Worm (Caenorhabditis elegans) whole organism, L3 larva: ENCODE data around the gene T19D12.5.

Experiments
- R02D3.7 ChIP-seq: fragments of 150-350 bp; optimal IDR thresholded peaks from 2 replicates; lab custom pipeline; 2014; ENCODE audit warnings: missing biosample characterization, missing genetic modification characterization
- ZK546.5 ChIP-seq: sonication (generic microtip); optimal IDR thresholded peaks from 2 replicates; lab custom pipeline; 2017; ENCODE audit warnings: missing biosample characterization, missing genetic modification characterization
- aly-2 ChIP-seq: fragments of 150-350 bp; optimal IDR thresholded peaks from 2 replicates; lab custom pipeline; 2014; ENCODE audit warnings: missing biosample characterization, missing genetic modification characterization
- ama-1 ChIP-seq: fragments of 150-350 bp; optimal IDR thresholded peaks from 2 replicates; lab custom pipeline; 2018
- ceh-16 ChIP-seq: sonication (generic microtip); optimal IDR thresholded peaks from 2 replicates; lab custom pipeline; 2017; ENCODE audit warnings: missing biosample characterization, missing genetic modification characterization
- ceh-28 ChIP-seq: fragments of 150-350 bp; optimal IDR thresholded peaks from 2 replicates; lab custom pipeline; 2014; ENCODE audit warnings: missing biosample characterization, missing genetic modification reagents, missing genetic modification characterization
- ceh-82 ChIP-seq: fragments of 150-350 bp; optimal IDR thresholded peaks from 2 replicates; lab custom pipeline; 2014; ENCODE audit warnings: missing biosample characterization, missing genetic modification characterization
- ceh-9 ChIP-seq: sonication (generic microtip); optimal IDR thresholded peaks from 2 replicates; lab custom pipeline; 2018; ENCODE audit warnings: missing biosample characterization, missing genetic modification characterization
- daf-12 ChIP-seq: fragments of 150-350 bp; optimal IDR thresholded peaks from 2 replicates; lab custom pipeline; 2014; ENCODE audit warnings: missing biosample characterization, missing genetic modification reagents, missing genetic modification characterization
- egl-27 ChIP-seq: sonication (generic microtip); optimal IDR thresholded peaks from 4 replicates; lab custom pipeline; 2017; ENCODE audit warnings: missing biosample characterization, missing genetic modification reagents, missing genetic modification characterization
- egl-5 ChIP-seq: fragments of 150-350 bp; optimal IDR thresholded peaks from 2 replicates; lab custom pipeline; 2017; ENCODE audit warnings: missing biosample characterization, missing genetic modification reagents, missing genetic modification characterization, inconsistent platforms
- elt-1 ChIP-seq: fragments of 150-350 bp; optimal IDR thresholded peaks from 2 replicates; lab custom pipeline; 2014; ENCODE audit warnings: missing biosample characterization, missing genetic modification characterization
- elt-2 ChIP-seq: sonication (generic microtip); optimal IDR thresholded peaks from 2 replicates; lab custom pipeline; 2016; ENCODE audit warnings: missing genetic modification reagents, mild to moderate bottlenecking, missing genetic modification characterization, missing compliant biosample characterization
- elt-3 ChIP-seq, 3 experiments: fragments of 150-350 bp in 1 of 3; sonication (generic microtip) in 2 of 3; optimal IDR thresholded peaks; 2 replicates in 2 of 3; 4 replicates in 1 of 3; lab custom pipeline; 2014 to 2017; ENCODE audit warnings: missing biosample characterization in 3 of 3, missing genetic modification characterization in 3 of 3
- eor-1 ChIP-seq, 2 experiments: fragments of 150-350 bp; optimal IDR thresholded peaks; 2 replicates each; lab custom pipeline; 2014 to 2018; ENCODE audit warnings: missing biosample characterization in 2 of 2, missing genetic modification characterization in 2 of 2
- fkh-10 ChIP-seq: sonication (generic microtip); optimal IDR thresholded peaks from 2 replicates; lab custom pipeline; 2017; ENCODE audit warnings: missing biosample characterization, missing genetic modification reagents, missing genetic modification characterization
- fkh-2 ChIP-seq: fragments of 150-350 bp; optimal IDR thresholded peaks from 2 replicates; lab custom pipeline; 2014; ENCODE audit warnings: missing biosample characterization, missing genetic modification reagents, missing genetic modification characterization
- fos-1 ChIP-seq: fragments of 150-350 bp; optimal IDR thresholded peaks from 2 replicates; lab custom pipeline; 2014; ENCODE audit warnings: missing biosample characterization, missing genetic modification characterization
- hmg-11 ChIP-seq: sonication (generic microtip); optimal IDR thresholded peaks from 2 replicates; lab custom pipeline; 2016; ENCODE audit warnings: missing genetic modification characterization, missing compliant biosample characterization
- jun-1 ChIP-seq: fragments of 150-350 bp; optimal IDR thresholded peaks from 2 replicates; lab custom pipeline; 2014; ENCODE audit warnings: missing biosample characterization, missing genetic modification reagents, missing genetic modification characterization
- lin-15B ChIP-seq: fragments of 150-350 bp; optimal IDR thresholded peaks from 2 replicates; lab custom pipeline; 2014; ENCODE audit warnings: missing biosample characterization, missing genetic modification characterization
- lin-39 ChIP-seq: fragments of 150-350 bp; optimal IDR thresholded peaks from 2 replicates; lab custom pipeline; 2018; ENCODE audit warnings: missing biosample characterization, missing genetic modification reagents, missing genetic modification characterization
- lsy-12 ChIP-seq: sonication (generic microtip); optimal IDR thresholded peaks from 2 replicates; lab custom pipeline; 2016; ENCODE audit warnings: mild to moderate bottlenecking, missing genetic modification characterization, missing compliant biosample characterization
- mdl-1 ChIP-seq: fragments of 150-350 bp; optimal IDR thresholded peaks from 2 replicates; lab custom pipeline; 2014; ENCODE audit warnings: missing biosample characterization, missing genetic modification characterization
- mml-1 ChIP-seq: fragments of 150-350 bp; sonication (generic microtip); optimal IDR thresholded peaks from 3 replicates; lab custom pipeline; 2014; ENCODE audit warnings: missing biosample characterization, missing genetic modification characterization
- nfya-1 ChIP-seq: sonication (generic microtip); optimal IDR thresholded peaks from 2 replicates; lab custom pipeline; 2017; ENCODE audit warnings: missing genetic modification characterization, mild to moderate bottlenecking, missing compliant biosample characterization, antibody characterized with exemption, moderate library complexity; ENCODE audit not compliant: insufficient read depth
- nhr-11 ChIP-seq: fragments of 150-350 bp; optimal IDR thresholded peaks from 2 replicates; lab custom pipeline; 2014; ENCODE audit warnings: missing biosample characterization, missing genetic modification characterization
- nhr-12 ChIP-seq: fragments of 150-350 bp; optimal IDR thresholded peaks from 2 replicates; lab custom pipeline; 2014; ENCODE audit warnings: missing biosample characterization, missing genetic modification characterization
- nhr-23 ChIP-seq: fragments of 150-350 bp; optimal IDR thresholded peaks from 2 replicates; lab custom pipeline; 2014; ENCODE audit warnings: missing biosample characterization, missing genetic modification reagents, missing genetic modification characterization
- nhr-237 ChIP-seq: fragments of 150-350 bp; optimal IDR thresholded peaks from 2 replicates; lab custom pipeline; 2014; ENCODE audit warnings: missing biosample characterization, missing genetic modification characterization
- nhr-25 ChIP-seq: sonication (generic microtip); optimal IDR thresholded peaks from 2 replicates; lab custom pipeline; 2017; ENCODE audit warnings: missing biosample characterization, missing genetic modification characterization
- nhr-28 ChIP-seq: fragments of 150-350 bp; optimal IDR thresholded peaks from 2 replicates; lab custom pipeline; 2014; ENCODE audit warnings: missing biosample characterization, missing genetic modification characterization
- nhr-43 ChIP-seq: sonication (generic microtip); optimal IDR thresholded peaks from 2 replicates; lab custom pipeline; 2016; ENCODE audit warnings: mild to moderate bottlenecking, missing genetic modification characterization, missing compliant biosample characterization; ENCODE audit not compliant: poor library complexity, severe bottlenecking
- nhr-67 ChIP-seq: fragments of 150-350 bp; optimal IDR thresholded peaks from 2 replicates; lab custom pipeline; 2014; ENCODE audit warnings: missing biosample characterization, missing genetic modification characterization
- nhr-76 ChIP-seq: fragments of 150-350 bp; sonication (generic microtip); optimal IDR thresholded peaks from 5 replicates; lab custom pipeline; 2014; ENCODE audit warnings: missing biosample characterization, missing genetic modification characterization
- nhr-77 ChIP-seq: fragments of 150-350 bp; optimal IDR thresholded peaks from 2 replicates; lab custom pipeline; 2014; ENCODE audit warnings: missing biosample characterization, missing genetic modification characterization
- pha-4 ChIP-seq: fragments of 150-350 bp; optimal IDR thresholded peaks from 2 replicates; lab custom pipeline; 2014; ENCODE audit warnings: missing biosample characterization, missing genetic modification reagents, missing genetic modification characterization
- pqm-1 ChIP-seq: fragments of 150-350 bp; optimal IDR thresholded peaks from 2 replicates; lab custom pipeline; 2017; ENCODE audit warnings: missing biosample characterization, missing genetic modification characterization, inconsistent platforms
- sea-2 ChIP-seq: fragments of 150-350 bp; sonication (generic microtip); optimal IDR thresholded peaks from 4 replicates; lab custom pipeline; 2014; ENCODE audit warnings: missing biosample characterization, missing genetic modification reagents, missing genetic modification characterization
- skn-1 ChIP-seq: fragments of 150-350 bp; optimal IDR thresholded peaks from 2 replicates; lab custom pipeline; 2014; ENCODE audit warnings: missing biosample characterization, missing genetic modification characterization
- snpc-4 ChIP-seq: fragments of 150-350 bp; optimal IDR thresholded peaks from 2 replicates; lab custom pipeline; 2014; ENCODE audit warnings: missing biosample characterization, missing genetic modification characterization
- tbx-2 ChIP-seq: sonication (generic microtip); optimal IDR thresholded peaks from 2 replicates; lab custom pipeline; 2016; ENCODE audit warnings: mild to moderate bottlenecking, missing genetic modification characterization, missing compliant biosample characterization
- unc-39 ChIP-seq: sonication (generic microtip); optimal IDR thresholded peaks from 4 replicates; lab custom pipeline; 2017; ENCODE audit warnings: missing biosample characterization, missing genetic modification characterization
- unc-62 ChIP-seq: fragments of 150-350 bp; sonication (generic microtip); optimal IDR thresholded peaks from 4 replicates; lab custom pipeline; 2014; ENCODE audit warnings: missing biosample characterization, missing genetic modification reagents, missing genetic modification characterization
- zag-1 ChIP-seq: fragments of 150-350 bp; optimal IDR thresholded peaks from 2 replicates; lab custom pipeline; 2014; ENCODE audit warnings: missing biosample characterization, missing genetic modification characterization
- ztf-11 ChIP-seq: fragments of 150-350 bp; optimal IDR thresholded peaks from 2 replicates; lab custom pipeline; 2014; ENCODE audit warnings: missing biosample characterization, missing genetic modification characterization
- ztf-4 ChIP-seq: fragments of 150-350 bp; optimal IDR thresholded peaks from 2 replicates; lab custom pipeline; 2014; ENCODE audit warnings: missing biosample characterization, missing genetic modification characterization

The T19D12.5 gene

ce11 chrII:6588605-6589292 is 47.3 kb downstream of the T19D12.5 start, which contains the start of gene icd-1:
TSS of gene icd-1 (minus strand) at chrII:6588655.
- TF ChIP-seq ceh-9 (tag; lab: Kevin White, UChicago) (no peak), ceh-82 (peak; percentile 91), egl-27 (tag; lab: Kevin White, UChicago) (peak; percentile 86), nhr-12 (no peak), mml-1 (tag; lab: Kevin White, UChicago) (no peak), ama-1 (peak; percentile 71), pqm-1 (tag; lab: Kevin White, UChicago) (peak; percentile 66), zag-1 (tag; lab: Kevin White, UChicago) (peak; percentile 71), unc-62 (GFP tag; lab: Kevin White, UChicago) (peak; percentile 87), ztf-4 (tag; lab: Kevin White, UChicago) (peak; percentile 83), egl-5 (tag; lab: Kevin White, UChicago) (peak; percentile 93), eor-1 (tag; optimal IDR thresholded peaks at IDR 0.05; lab: Kevin White, UChicago) (peak in 1 of 2 experiments; percentile 75), ceh-16 (tag; lab: Kevin White, UChicago) (peak; percentile 26), fos-1 (tag; lab: Kevin White, UChicago) (peak; percentile 87), daf-12 (tag; lab: Kevin White, UChicago) (no peak), nfya-1 (tag; lab: Kevin White, UChicago) (peak; percentile 94), sea-2 (GFP tag; lab: Kevin White, UChicago) (peak; percentile 63), lin-39 (tag; lab: Kevin White, UChicago) (peak; percentile 85), tbx-2 (tag; lab: Kevin White, UChicago) (peak; percentile 91), skn-1 (tag; lab: Kevin White, UChicago) (peak; percentile 68), nhr-23 (peak; percentile 97), ceh-28 (peak; percentile 93), nhr-25 (tag; lab: Kevin White, UChicago) (peak; percentile 94), fkh-2 (tag; lab: Kevin White, UChicago) (no peak), elt-3 (tag; optimal IDR thresholded peaks at IDR 0.05; lab: Kevin White, UChicago) (no peak), lin-15B (tag; lab: Kevin White, UChicago) (peak; percentile 91), elt-1 (peak; percentile 58), nhr-76 (tag; lab: Kevin White, UChicago) (peak; percentile 11), fkh-10 (GFP tag; lab: Kevin White, UChicago) (peak; percentile 64), nhr-28 (tag; lab: Kevin White, UChicago) (no peak), nhr-11 (tag; lab: Kevin White, UChicago) (peak; percentile 95), mdl-1 (peak; percentile 64), nhr-237 (tag; lab: Kevin White, UChicago) (no peak), elt-2 (tag; lab: Kevin White, UChicago) (peak; percentile 84), jun-1 (tag; lab: Kevin White, UChicago) (peak; percentile 97), nhr-43 (tag; lab: Kevin White, UChicago) (peak; percentile 94), hmg-11 (tag; lab: Kevin White, UChicago) (peak; percentile 84), nhr-77 (tag; lab: Kevin White, UChicago) (peak; percentile 63), ZK546.5 (peak; percentile 11), lsy-12 (tag; lab: Kevin White, UChicago) (peak; percentile 95), ztf-11 (no peak), aly-2 (tag; lab: Kevin White, UChicago) (peak; percentile 58), snpc-4 (tag; lab: Kevin White, UChicago) (peak; percentile 91), nhr-67 (tag; lab: Kevin White, UChicago) (no peak), unc-39 (no peak), pha-4 (tag; lab: Kevin White, UChicago) (peak; percentile 92), R02D3.7 (peak; percentile 89)
